Worm (Caenorhabditis elegans) whole organism, L1 larva: ENCODE results near the gene C04E7.3.

Source experiments
- ama-1 ChIP-seq: fragments of 150-350 bp; optimal IDR thresholded peaks from 2 replicates; lab custom pipeline; 2014
- egl-13 ChIP-seq: sonication (generic microtip); optimal IDR thresholded peaks from 2 replicates; lab custom pipeline; 2016; ENCODE audit warnings: missing genotype, missing genetic modification reagents, missing genetic modification characterization, missing compliant biosample characterization
- lin-15B ChIP-seq: fragments of 150-350 bp; sonication (generic microtip); optimal IDR thresholded peaks from 3 replicates; lab custom pipeline; 2014; ENCODE audit warnings: missing biosample characterization, missing genetic modification characterization
- nhr-237 ChIP-seq: fragments of 150-350 bp; optimal IDR thresholded peaks from 2 replicates; lab custom pipeline; 2014; ENCODE audit warnings: missing biosample characterization, missing genetic modification characterization
- nhr-28 ChIP-seq: fragments of 150-350 bp; optimal IDR thresholded peaks from 2 replicates; lab custom pipeline; 2014; ENCODE audit warnings: missing biosample characterization, missing genetic modification characterization
- nhr-77 ChIP-seq: fragments of 150-350 bp; optimal IDR thresholded peaks from 2 replicates; lab custom pipeline; 2014; ENCODE audit warnings: missing biosample characterization, missing genetic modification characterization
- unc-62 ChIP-seq: fragments of 150-350 bp; optimal IDR thresholded peaks from 2 replicates; lab custom pipeline; 2014; ENCODE audit warnings: missing biosample characterization, missing genetic modification reagents, missing genetic modification characterization
- unc-98 ChIP-seq: fragments of 200-800 bp; sonication (Bioruptor generic); IDR thresholded peaks from 2 replicates; pipeline ENCODE4 v1.3.6; 2022; ENCODE audit warnings: missing genetic modification characterization, missing compliant biosample characterization

- TF ChIP-seq lin-15B (tag; lab: Kevin White, UChicago) (no peak), nhr-28 (tag; lab: Kevin White, UChicago) (no peak), nhr-237 (tag; lab: Kevin White, UChicago) (no peak), ama-1 (no peak), nhr-77 (tag; lab: Kevin White, UChicago) (no peak), unc-62 (no peak), unc-98 (no peak), egl-13 (tag; lab: Kevin White, UChicago) (no peak)
These were observed 47.7 kb upstream of the C04E7.3 start, which contains the start of gene R04A9.7 for ce11 chrX:394709-395108.
